Fruit fly (Drosophila melanogaster) whole organism, embryonic: ENCODE measurements around the gene DIP-alpha.

Source experiments
- Aef1 ChIP-seq: fragments of 200-800 bp; sonication (Bioruptor generic); IDR thresholded peaks from 3 replicates; pipeline ENCODE4 v1.3.6; 2022; ENCODE audit warnings: missing biosample characterization, missing genetic modification characterization
- CG15514 ChIP-seq: fragments of 200-800 bp; sonication (Bioruptor generic); optimal IDR thresholded peaks from 3 replicates; lab custom pipeline; 2017; ENCODE audit warnings: missing biosample characterization, missing genetic modification characterization, mild to moderate bottlenecking, moderate library complexity, missing genetic modification reagents
- CG15601 ChIP-seq: fragments of 200-800 bp; sonication (Bioruptor generic); optimal IDR thresholded peaks from 3 replicates; lab custom pipeline; 2019; ENCODE audit warnings: missing biosample characterization, mild to moderate bottlenecking, missing genetic modification characterization, moderate library complexity
- CG1603 ChIP-seq: fragments of 200-800 bp; sonication (Bioruptor generic); optimal IDR thresholded peaks from 2 replicates; lab custom pipeline; 2019; ENCODE audit warnings: missing biosample characterization, mild to moderate bottlenecking, missing genetic modification characterization, moderate library complexity
- CG16863 ChIP-seq: fragments of 200-800 bp; sonication (Bioruptor generic); optimal IDR thresholded peaks from 3 replicates; lab custom pipeline; 2016; ENCODE audit warnings: missing biosample characterization, missing genetic modification characterization
- CG2199 ChIP-seq: fragments of 200-800 bp; sonication (Bioruptor generic); IDR thresholded peaks from 3 replicates; pipeline ENCODE4 v1.3.6; 2022; ENCODE audit warnings: missing biosample characterization, missing genetic modification characterization
- CG2678 ChIP-seq: fragments of 200-800 bp; sonication (Bioruptor generic); optimal IDR thresholded peaks from 3 replicates; lab custom pipeline; 2019; ENCODE audit warnings: missing biosample characterization, mild to moderate bottlenecking, missing genetic modification characterization, moderate library complexity
- CG32772 ChIP-seq: fragments of 200-800 bp; sonication (Bioruptor generic); IDR thresholded peaks from 2 replicates; pipeline ENCODE4 v1.3.6; 2022; ENCODE audit warnings: missing biosample characterization, missing genetic modification characterization
- CG4730 ChIP-seq: fragments of 200-800 bp; sonication (Bioruptor generic); IDR thresholded peaks from 2 replicates; pipeline ENCODE4 v1.3.6; 2022; ENCODE audit warnings: missing biosample characterization, missing genetic modification characterization
- CG6254 ChIP-seq: fragments of 200-800 bp; sonication (Bioruptor generic); optimal IDR thresholded peaks from 3 replicates; lab custom pipeline; 2017; ENCODE audit warnings: mild to moderate bottlenecking, missing biosample characterization, missing genetic modification reagents, missing genetic modification characterization
- CG6654 ChIP-seq: fragments of 200-800 bp; sonication (Bioruptor generic); optimal IDR thresholded peaks from 2 replicates; lab custom pipeline; 2017; ENCODE audit warnings: missing biosample characterization, mild to moderate bottlenecking, missing genetic modification characterization
- CG7987 ChIP-seq: fragments of 200-800 bp; sonication (Bioruptor generic); optimal IDR thresholded peaks from 2 replicates; lab custom pipeline; 2018; ENCODE audit warnings: missing biosample characterization, mild to moderate bottlenecking, missing genetic modification characterization, moderate library complexity
- CG8089 ChIP-seq: fragments of 200-800 bp; sonication (Bioruptor generic); optimal IDR thresholded peaks from 3 replicates; lab custom pipeline; 2016; ENCODE audit warnings: missing biosample characterization, missing genetic modification characterization
- CG9797 ChIP-seq: fragments of 200-800 bp; sonication (Bioruptor generic); optimal IDR thresholded peaks from 3 replicates; lab custom pipeline; 2018; ENCODE audit warnings: missing biosample characterization, mild to moderate bottlenecking, missing genetic modification characterization
- Dip2 ChIP-seq: fragments of 200-800 bp; sonication (Bioruptor generic); IDR thresholded peaks from 2 replicates; pipeline ENCODE4 v1.3.6; 2022; ENCODE audit warnings: missing biosample characterization, missing genetic modification characterization
- Doc2 ChIP-seq: fragments of 200-800 bp; sonication (Bioruptor generic); IDR thresholded peaks from 2 replicates; pipeline ENCODE4 v1.3.6; 2022; ENCODE audit warnings: missing biosample characterization, missing genetic modification characterization
- Dref ChIP-seq: fragments of 200-800 bp; sonication (Bioruptor generic); IDR thresholded peaks from 2 replicates; pipeline ENCODE4 v1.3.6; 2022; ENCODE audit warnings: missing biosample characterization, missing genetic modification characterization
- Fer1 ChIP-seq: fragments of 200-800 bp; sonication (Bioruptor generic); optimal IDR thresholded peaks from 2 replicates; lab custom pipeline; 2017; ENCODE audit warnings: missing biosample characterization, mild to moderate bottlenecking, missing genetic modification characterization
- Gsc ChIP-seq: fragments of 200-800 bp; sonication (Bioruptor generic); IDR thresholded peaks from 2 replicates; pipeline ENCODE4 v1.3.6; 2022; ENCODE audit warnings: missing biosample characterization, missing genetic modification characterization
- Gug ChIP-seq: fragments of 200-800 bp; sonication (Bioruptor generic); IDR thresholded peaks from 4 replicates; pipeline ENCODE4 v1.3.6; 2022; ENCODE audit warnings: missing biosample characterization, missing genetic modification characterization
- Lim3 ChIP-seq: fragments of 200-800 bp; sonication (Bioruptor generic); IDR thresholded peaks from 2 replicates; pipeline ENCODE4 v1.3.6; 2022; ENCODE audit warnings: missing biosample characterization, missing genetic modification characterization
- MBD-R2 ChIP-seq: fragments of 200-800 bp; sonication (Bioruptor generic); IDR thresholded peaks from 2 replicates; pipeline ENCODE4 v1.3.6; 2022; ENCODE audit warnings: missing biosample characterization, missing genetic modification characterization
- Med ChIP-seq: fragments of 200-800 bp; sonication (Bioruptor generic); peaks from one replicate; lab custom pipeline; 2016; ENCODE audit warnings: missing biosample characterization, missing genetic modification characterization, mild to moderate bottlenecking, inconsistent platforms, moderate library complexity
- NC2α ChIP-seq: fragments of 200-800 bp; sonication (Bioruptor generic); optimal IDR thresholded peaks from 2 replicates; lab custom pipeline; 2016; ENCODE audit warnings: missing biosample characterization, missing genetic modification characterization
- NK7.1 ChIP-seq: fragments of 200-800 bp; sonication (Bioruptor generic); optimal IDR thresholded peaks from 3 replicates; lab custom pipeline; 2016; ENCODE audit warnings: missing biosample characterization, missing genetic modification characterization
- Rfx ChIP-seq: fragments of 200-800 bp; sonication (Bioruptor generic); IDR thresholded peaks from 2 replicates; pipeline ENCODE4 v1.3.6; 2022; ENCODE audit warnings: missing biosample characterization, missing genetic modification characterization
- Sin3A ChIP-seq: fragments of >200 bp; optimal IDR thresholded peaks from 2 replicates; lab custom pipeline; 2018
- Spps ChIP-seq: fragments of 200-800 bp; sonication (Bioruptor generic); optimal IDR thresholded peaks from 2 replicates; lab custom pipeline; 2018; ENCODE audit warnings: missing biosample characterization, mild to moderate bottlenecking, missing genetic modification characterization
- Ssrp ChIP-seq: fragments of 200-800 bp; sonication (Bioruptor generic); optimal IDR thresholded peaks from 2 replicates; lab custom pipeline; 2018; ENCODE audit warnings: missing biosample characterization, mild to moderate bottlenecking, missing genetic modification characterization, moderate library complexity
- YL-1 ChIP-seq: fragments of 200-800 bp; sonication (Bioruptor generic); optimal IDR thresholded peaks from 3 replicates; lab custom pipeline; 2017; ENCODE audit warnings: missing biosample characterization, mild to moderate bottlenecking, missing genetic modification characterization
- al ChIP-seq: fragments of 200-800 bp; sonication (Bioruptor generic); IDR thresholded peaks from 2 replicates; pipeline ENCODE4 v1.3.6; 2022; ENCODE audit warnings: missing biosample characterization, missing genetic modification characterization
- amos ChIP-seq: fragments of 200-800 bp; sonication (Bioruptor generic); IDR thresholded peaks from 2 replicates; pipeline ENCODE4 v1.3.6; 2022; ENCODE audit warnings: missing biosample characterization, missing genetic modification characterization; ENCODE audit not compliant: partially characterized antibody
- aop ChIP-seq: fragments of 200-800 bp; sonication (Bioruptor generic); IDR thresholded peaks from 2 replicates; pipeline ENCODE4 v1.3.6; 2022; ENCODE audit warnings: missing biosample characterization, missing genetic modification characterization
- ara ChIP-seq: fragments of 200-800 bp; sonication (Bioruptor generic); IDR thresholded peaks from 2 replicates; pipeline ENCODE4 v1.3.6; 2022; ENCODE audit warnings: missing biosample characterization, missing genetic modification characterization
- ash1 ChIP-seq: fragments of 200-800 bp; sonication (Bioruptor generic); optimal IDR thresholded peaks from 2 replicates; lab custom pipeline; 2018; ENCODE audit warnings: missing biosample characterization, mild to moderate bottlenecking, missing genetic modification characterization
- bcd ChIP-seq: fragments of 200-800 bp; sonication (Bioruptor generic); optimal IDR thresholded peaks from 2 replicates; lab custom pipeline; 2017; ENCODE audit warnings: missing biosample characterization, mild to moderate bottlenecking, missing genetic modification characterization
- chn ChIP-seq: fragments of 200-800 bp; sonication (Bioruptor generic); optimal IDR thresholded peaks from 2 replicates; lab custom pipeline; 2016; ENCODE audit warnings: missing biosample characterization, missing genetic modification characterization
- dmrt99B ChIP-seq: fragments of 200-800 bp; sonication (Bioruptor generic); optimal IDR thresholded peaks from 2 replicates; lab custom pipeline; 2018; ENCODE audit warnings: missing biosample characterization, mild to moderate bottlenecking, missing genetic modification characterization, moderate library complexity
- ken ChIP-seq: fragments of 200-800 bp; sonication (Bioruptor generic); IDR thresholded peaks from 3 replicates; pipeline ENCODE4 v1.3.6; 2022; ENCODE audit warnings: missing biosample characterization, missing genetic modification characterization
- nau ChIP-seq: fragments of 200-800 bp; sonication (Bioruptor generic); optimal IDR thresholded peaks from 3 replicates; lab custom pipeline; 2017; ENCODE audit warnings: missing biosample characterization, mild to moderate bottlenecking, missing genetic modification characterization, missing genetic modification reagents
- sens-2 ChIP-seq: fragments of 200-800 bp; sonication (Bioruptor generic); IDR thresholded peaks from 2 replicates; pipeline ENCODE4 v1.3.6; 2022; ENCODE audit warnings: missing biosample characterization, missing genetic modification characterization
- sna ChIP-seq: fragments of 200-800 bp; sonication (Bioruptor generic); IDR thresholded peaks from 2 replicates; pipeline ENCODE4 v1.3.6; 2022; ENCODE audit warnings: missing biosample characterization, missing genetic modification characterization; ENCODE audit not compliant: partially characterized antibody
- ssp ChIP-seq: fragments of 200-800 bp; sonication (Bioruptor generic); IDR thresholded peaks from 2 replicates; pipeline ENCODE4 v1.3.6; 2022; ENCODE audit warnings: missing biosample characterization, missing genetic modification characterization
- sug ChIP-seq: fragments of 200-800 bp; optimal IDR thresholded peaks from 2 replicates; lab custom pipeline; 2019; ENCODE audit warnings: missing biosample characterization, mild to moderate bottlenecking, missing genetic modification characterization, moderate library complexity
- ttk ChIP-seq: fragments of 200-800 bp; sonication (Bioruptor generic); IDR thresholded peaks from 2 replicates; pipeline ENCODE4 v2.1.2; 2022; ENCODE audit warnings: missing biosample characterization, missing genetic modification characterization
- unc-4 ChIP-seq: fragments of 200-800 bp; sonication (Bioruptor generic); IDR thresholded peaks from 2 replicates; pipeline ENCODE4 v1.3.6; 2022; ENCODE audit warnings: missing biosample characterization, missing genetic modification characterization; ENCODE audit not compliant: partially characterized antibody
- vvl ChIP-seq: fragments of 200-800 bp; sonication (Bioruptor generic); IDR thresholded peaks from 2 replicates; pipeline ENCODE4 v1.3.6; 2022; ENCODE audit warnings: missing biosample characterization, missing genetic modification characterization
- zen2 ChIP-seq: fragments of 200-800 bp; sonication (Bioruptor generic); IDR thresholded peaks from 3 replicates; pipeline ENCODE4 v1.3.6; 2022; ENCODE audit warnings: missing biosample characterization, missing genetic modification characterization; ENCODE audit not compliant: partially characterized antibody

Gene DIP-alpha

DNA sequence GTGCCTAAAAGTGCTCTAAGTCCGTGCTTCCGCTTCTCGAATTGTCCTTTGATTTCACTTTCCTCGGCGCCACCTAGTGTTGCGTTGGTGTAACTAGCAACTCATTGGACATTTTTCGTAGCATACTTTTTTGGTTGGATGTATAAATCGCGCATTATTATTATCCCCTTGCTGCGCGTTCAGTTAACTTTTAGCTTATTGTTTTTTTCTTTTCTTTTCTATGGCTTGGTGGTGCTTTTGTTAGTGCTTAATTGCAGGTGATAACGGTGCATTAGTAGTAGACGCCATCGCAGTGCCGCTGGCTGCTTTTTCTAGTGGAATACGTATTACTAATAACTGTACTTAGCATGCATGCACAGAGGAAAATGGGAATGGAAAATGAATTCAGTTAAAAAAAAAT is 90.4 kb downstream of the DIP-alpha start (continued):
- no peak for TF ChIP-seq ash1
- no peak for TF ChIP-seq CG15601
- no peak for TF ChIP-seq ssp (GFP tag; lab: Robert Waterston, UW)
- no peak for TF ChIP-seq zen2
- TF ChIP-seq CG4730 = no peak
- TF ChIP-seq sug (tag; lab: Kevin White, UChicago) = no peak
- peak; percentile 14 for TF ChIP-seq Med (GFP tag; lab: Kevin White, UChicago)
- no peak for TF ChIP-seq CG32772 (GFP tag; lab: Robert Waterston, UW)
- TF ChIP-seq sna (GFP tag; lab: Robert Waterston, UW) = no peak
- no peak for TF ChIP-seq CG2678 (tag; lab: Kevin White, UChicago)
- no peak for TF ChIP-seq CG9797 (GFP tag; lab: Kevin White, UChicago)
- TF ChIP-seq unc-4 (GFP tag; lab: Robert Waterston, UW) = no peak
- no peak for TF ChIP-seq Spps (tag; lab: Kevin White, UChicago)
- no peak for TF ChIP-seq nau (GFP tag; lab: Kevin White, UChicago)
- no peak for TF ChIP-seq CG6654 (GFP tag; lab: Kevin White, UChicago)
- no peak for TF ChIP-seq Fer1 (GFP tag; lab: Kevin White, UChicago)
- no peak for TF ChIP-seq CG1603
- no peak for TF ChIP-seq MBD-R2 (GFP tag; lab: Robert Waterston, UW)
- no peak for TF ChIP-seq CG7987 (GFP tag; lab: Kevin White, UChicago)
- peak; percentile 29; the same call in 1 of the 2 replicates for TF ChIP-seq amos (GFP tag; lab: Robert Waterston, UW)
- no peak for TF ChIP-seq vvl (GFP tag; lab: Robert Waterston, UW)
- no peak for TF ChIP-seq dmrt99B (tag; lab: Kevin White, UChicago)
- no peak for TF ChIP-seq CG8089 (GFP tag; lab: Kevin White, UChicago)
- no peak for TF ChIP-seq ara (GFP tag; lab: Robert Waterston, UW)
- peak; percentile 12 for TF ChIP-seq CG15514 (GFP tag; lab: Kevin White, UChicago)
- no peak for TF ChIP-seq sens-2 (GFP tag; lab: Robert Waterston, UW)
- TF ChIP-seq Doc2 (GFP tag; lab: Robert Waterston, UW) = no peak
- TF ChIP-seq Dip2 (GFP tag; lab: Robert Waterston, UW) = peak; percentile 82
- no peak for TF ChIP-seq Aef1 (GFP tag; lab: Robert Waterston, UW)
- TF ChIP-seq YL-1 = no peak
- no peak for TF ChIP-seq ttk (GFP tag; lab: Robert Waterston, UW)
- peak; percentile 84; the same call in 2 of the 3 replicates for TF ChIP-seq CG2199 (GFP tag; lab: Robert Waterston, UW)
- no peak for TF ChIP-seq NK7.1 (GFP tag; lab: Kevin White, UChicago)
- no peak for TF ChIP-seq CG6254
- 0 out of 2 replicates have a peak, but pooled peaks have one; percentile 15 for TF ChIP-seq Rfx
- no peak for TF ChIP-seq bcd (GFP tag; lab: Kevin White, UChicago)
- TF ChIP-seq chn (GFP tag; lab: Kevin White, UChicago) = no peak
- no peak for TF ChIP-seq al
- TF ChIP-seq Sin3A = no peak
- no peak for TF ChIP-seq CG16863 (GFP tag; lab: Kevin White, UChicago)
- no peak for TF ChIP-seq aop (GFP tag; lab: Robert Waterston, UW)
- TF ChIP-seq Gsc = no peak
- TF ChIP-seq Lim3 = no peak
- no peak for TF ChIP-seq Ssrp (tag; lab: Kevin White, UChicago)
- TF ChIP-seq Dref (GFP tag; lab: Robert Waterston, UW) = no peak
- TF ChIP-seq Gug (GFP tag; lab: Robert Waterston, UW) = no peak
- no peak for TF ChIP-seq NC2α (GFP tag; lab: Kevin White, UChicago)
- TF ChIP-seq ken (GFP tag; lab: Robert Waterston, UW) = no peak
